Fruit fly (Drosophila melanogaster): Measurements from ENCODE around the gene ZC3H3.
A peak's percentile ranks its signal among the peaks of the same experiment; 100 is the strongest.

The ZC3H3 gene

dm6 chr3L:8524816-8525625 is 15.5 kb upstream of the ZC3H3 start, which contains the start of the genes GstO1 and foi (continued):
- TF ChIP-seq Dip3 (GFP tag; optimal IDR thresholded peaks at IDR 0.05) (no peak), Max (GFP tag; optimal IDR thresholded peaks at IDR 0.05) (no peak), Oaz (GFP tag; IDR thresholded peaks at IDR 0.05) (no peak), HLH54F (GFP tag; optimal IDR thresholded peaks at IDR 0.05) (peak; percentile 4), CG17361 (GFP tag; IDR thresholded peaks at IDR 0.05) (peak; percentile 55; the same call in 1 of the 3 replicates), CG13424 (tag; optimal IDR thresholded peaks at IDR 0.05) (peak; percentile 19), CG4617 (GFP tag; optimal IDR thresholded peaks at IDR 0.05; ENCODE audit: borderline replicate concordance) (no peak), Ptx1 (GFP tag; IDR thresholded peaks at IDR 0.05) (peak; percentile 21; the same call in 1 of the 2 replicates), NC2α (GFP tag; optimal IDR thresholded peaks at IDR 0.05) (no peak), CG1602 (GFP tag; optimal IDR thresholded peaks at IDR 0.05) (peak; percentile 3), CG18262 (tag; optimal IDR thresholded peaks at IDR 0.05) (peak; percentile 32), CG10543 (GFP tag; optimal IDR thresholded peaks at IDR 0.05) (no peak), dan (GFP tag; IDR thresholded peaks at IDR 0.05) (no peak), CG7928 (GFP tag; optimal IDR thresholded peaks at IDR 0.05) (no peak), CG2116 (GFP tag; optimal IDR thresholded peaks at IDR 0.05) (peak; percentile 95), CG4328 (GFP tag; optimal IDR thresholded peaks at IDR 0.05) (no peak), Dfd (GFP tag; optimal IDR thresholded peaks at IDR 0.05) (no peak), Ets97D (GFP tag; optimal IDR thresholded peaks at IDR 0.05) (peak; percentile 46), TFAM (GFP tag; optimal IDR thresholded peaks at IDR 0.05) (no peak), bab2 (GFP tag; optimal IDR thresholded peaks at IDR 0.05) (no peak), sob (GFP tag; IDR thresholded peaks at IDR 0.05) (peak; percentile 57; the same call in 1 of the 2 replicates), slbo (GFP tag; IDR thresholded peaks at IDR 0.05) (peak; percentile 68), peb (GFP tag; IDR thresholded peaks at IDR 0.05) (no peak), BtbVII (GFP tag; optimal IDR thresholded peaks at IDR 0.05) (no peak), zen2 (GFP tag; IDR thresholded peaks at IDR 0.05; ENCODE audit: partially characterized antibody) (peak; percentile 94), CG8944 (GFP tag; optimal IDR thresholded peaks at IDR 0.05) (no peak), CG6791 (GFP tag; IDR thresholded peaks at IDR 0.05; ENCODE audit: partially characterized antibody) (peak; percentile 99), stwl (tag; optimal IDR thresholded peaks at IDR 0.05) (peak; percentile 95), cato (GFP tag; optimal IDR thresholded peaks at IDR 0.05; ENCODE audit: borderline replicate concordance) (no peak), slp2 (GFP tag; optimal IDR thresholded peaks at IDR 0.05) (no peak), Camta (GFP tag; optimal IDR thresholded peaks at IDR 0.05) (no peak), ato (GFP tag; IDR thresholded peaks at IDR 0.05; ENCODE audit: partially characterized antibody) (peak; percentile 99), CG3281 (GFP tag; optimal IDR thresholded peaks at IDR 0.05) (peak; percentile 19), ATbp (GFP tag; optimal IDR thresholded peaks at IDR 0.05) (no peak), CG12155 (GFP tag; optimal IDR thresholded peaks at IDR 0.05) (peak; percentile 29), Doc3 (GFP tag; IDR thresholded peaks at IDR 0.05; ENCODE audit: partially characterized antibody) (peak; percentile 91), CG17328 (GFP tag; IDR thresholded peaks at IDR 0.05) (peak; percentile 53; the same call in 1 of the 2 replicates), Bgb (GFP tag; IDR thresholded peaks at IDR 0.05; ENCODE audit: partially characterized antibody) (peak; percentile 99), Mes4 (GFP tag; optimal IDR thresholded peaks at IDR 0.05) (peak; percentile 14), nmo (GFP tag; optimal IDR thresholded peaks at IDR 0.05) (peak; percentile 65), GATAe (GFP tag; conservative IDR thresholded peaks at IDR 0.05) (no peak), MBD-R2 (GFP tag; IDR thresholded peaks at IDR 0.05) (peak; percentile 68), CG15479 (GFP tag; optimal IDR thresholded peaks at IDR 0.05) (no peak), pum (GFP tag; optimal IDR thresholded peaks at IDR 0.05) (no peak), Mrtf (GFP tag; IDR thresholded peaks at IDR 0.05) (no peak), nerfin-2 (GFP tag; IDR thresholded peaks at IDR 0.05; ENCODE audit: partially characterized antibody) (peak; percentile 99), CG42726 (GFP tag; IDR thresholded peaks at IDR 0.05; ENCODE audit: partially characterized antibody) (peak; percentile 98), CG12104 (GFP tag; optimal IDR thresholded peaks at IDR 0.05) (no peak), CG10959 (GFP tag; IDR thresholded peaks at IDR 0.05) (no peak)
